Fruit fly (Drosophila melanogaster): Measurements from ENCODE around the gene CG17855.

Gene CG17855

DNA sequence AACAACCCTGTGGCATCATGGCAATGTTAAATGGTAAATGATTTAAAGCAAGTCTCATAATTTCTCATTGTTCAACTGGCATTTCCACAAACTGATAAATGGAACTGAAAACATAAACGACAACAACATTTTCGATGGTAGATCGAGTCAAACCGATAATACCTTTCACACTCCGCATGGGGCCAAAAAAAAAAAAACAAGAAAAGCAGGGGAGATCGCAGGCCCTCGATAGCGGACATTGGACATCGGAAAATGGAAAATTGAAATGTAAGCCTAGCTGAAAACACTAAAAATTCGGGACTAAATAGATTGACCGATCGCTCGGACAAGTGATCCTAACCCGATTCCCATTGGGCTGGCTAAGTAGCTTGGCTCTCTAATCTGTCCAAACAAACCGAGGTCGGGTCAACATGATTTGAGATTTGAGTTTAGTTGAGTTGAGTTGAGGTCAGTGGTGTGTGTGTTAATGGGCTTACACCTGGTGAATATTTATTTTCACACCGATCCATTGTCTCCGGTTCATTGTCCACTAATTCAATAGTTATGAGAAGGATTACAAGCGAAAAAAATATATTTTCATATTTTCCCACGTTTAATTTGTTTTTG, 43.9 kb downstream of the CG17855 start:
- no peak for TF ChIP-seq noc (tag; optimal IDR thresholded peaks at IDR 0.05)

DNA sequence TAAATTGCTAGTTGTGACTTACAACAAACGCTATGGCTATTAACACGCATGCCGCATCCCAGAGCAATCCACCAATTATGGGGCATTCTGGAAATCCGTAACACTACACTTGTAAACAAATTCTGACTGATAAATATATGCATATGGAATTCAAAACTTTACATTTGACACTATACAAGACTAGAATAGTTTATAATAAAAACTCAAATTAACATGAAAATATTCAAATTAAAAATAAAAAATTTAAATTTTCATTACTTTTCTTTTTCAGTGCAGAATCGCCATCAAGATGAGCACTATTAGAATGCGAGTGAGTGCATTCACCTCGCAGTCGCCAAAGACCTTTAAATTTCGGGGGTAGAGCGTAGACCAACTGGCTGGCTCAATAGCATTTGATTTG, 45.6 kb downstream of the CG17855 start:
- TF ChIP-seq noc (tag; optimal IDR thresholded peaks at IDR 0.05): no peak

DNA sequence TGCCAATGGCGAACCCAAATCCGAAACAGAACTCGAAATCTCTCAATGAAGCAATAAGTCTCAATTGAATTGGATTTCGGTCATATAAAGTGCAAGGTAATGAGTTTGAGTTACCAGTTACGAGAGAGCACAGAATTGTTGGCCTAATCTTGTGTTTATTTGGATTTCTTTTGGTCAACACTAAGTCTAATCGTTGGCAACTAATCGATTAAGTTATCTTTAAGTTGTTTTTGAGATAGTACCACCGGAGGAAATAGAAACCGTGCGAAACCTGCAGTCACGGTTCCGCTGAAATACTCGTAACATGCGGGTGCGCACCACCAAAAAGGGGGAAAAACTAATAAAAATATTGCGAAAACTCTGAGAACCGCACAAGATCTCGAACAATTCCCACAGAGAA, 48.9 kb downstream of the CG17855 start, which contains the start of gene CG3841:
CG3841 (plus strand) TSS at position 301 of the 400 bp plus-strand sequence.
- no peak for TF ChIP-seq noc (tag; optimal IDR thresholded peaks at IDR 0.05)

DNA sequence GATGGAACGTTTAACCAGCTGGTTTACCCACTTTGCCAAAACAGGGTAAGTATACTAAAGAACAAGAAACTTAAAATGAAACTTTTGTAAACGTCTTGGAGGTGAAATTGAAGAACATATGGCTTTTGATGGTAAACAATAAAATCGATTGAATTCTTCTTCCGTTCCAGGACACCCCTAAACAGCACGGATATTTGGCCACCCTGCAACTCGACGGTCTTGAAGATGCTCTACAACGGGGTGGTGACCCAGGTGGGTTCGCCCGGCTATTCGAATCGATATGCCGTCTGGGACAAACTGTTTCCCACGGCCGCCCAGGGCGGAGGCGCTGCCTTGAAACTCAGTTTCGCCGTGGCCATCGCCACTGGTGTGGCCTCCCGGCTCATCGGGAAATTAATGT, 50.8 kb downstream of the CG17855 start:
- TF ChIP-seq noc (tag; optimal IDR thresholded peaks at IDR 0.05): no peak

All from whole organism, larva.